Worm (Caenorhabditis elegans): Measurements from ENCODE around the gene rab-37.

DNA sequence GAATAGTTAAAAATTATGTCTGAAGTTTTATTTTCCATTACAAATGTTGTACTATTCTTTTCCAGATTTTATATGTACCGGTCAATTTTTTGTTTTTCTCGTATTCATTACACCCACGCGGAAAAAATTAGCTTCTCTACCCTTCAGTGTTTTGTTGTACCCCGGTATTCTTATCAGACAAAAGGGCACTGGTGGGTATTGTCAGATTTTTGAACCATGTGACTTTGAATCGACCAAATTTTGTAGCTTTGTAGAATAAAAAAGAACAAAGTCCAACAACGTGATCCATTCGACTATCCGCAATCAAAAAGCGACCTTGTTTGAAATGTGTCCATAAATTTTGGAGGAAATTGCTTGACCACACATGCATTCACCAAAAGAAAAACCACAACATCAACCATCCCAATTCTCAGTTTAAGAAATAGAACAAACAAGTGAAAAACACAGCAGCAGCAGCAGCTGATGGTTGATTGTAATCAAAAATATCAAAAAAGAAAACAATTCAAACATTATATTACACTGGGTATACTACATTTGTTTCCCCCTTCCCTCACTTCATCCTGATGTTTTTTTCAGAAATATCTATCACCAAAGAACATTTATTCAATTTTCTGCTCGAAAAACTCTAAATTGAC lies 9.0 kb upstream of the rab-37 start:
- TF ChIP-seq nhr-42 (GFP tag; IDR thresholded peaks at IDR 0.05) (no peak), nhr-11 (tag; optimal IDR thresholded peaks at IDR 0.05) (peak; percentile 2), dmd-8 (GFP tag; IDR thresholded peaks at IDR 0.05) (no peak), pha-4 (GFP tag; IDR thresholded peaks at IDR 0.05) (no peak), pha-4 (tag; optimal IDR thresholded peaks at IDR 0.05) (no peak)
